Fruit fly (Drosophila melanogaster) whole organism, embryonic: ENCODE data around the gene yps.
A peak's percentile ranks its signal among the peaks of the same experiment; 100 is the strongest.

Experiments used
- CG1024 ChIP-seq: fragments of 200-800 bp; sonication (Bioruptor generic); IDR thresholded peaks from 2 replicates; pipeline ENCODE4 v1.3.6; 2022; ENCODE audit warnings: missing biosample characterization, missing genetic modification characterization
- CG10267 ChIP-seq: fragments of 200-800 bp; sonication (Bioruptor generic); optimal IDR thresholded peaks from 2 replicates; lab custom pipeline; 2018; ENCODE audit warnings: missing biosample characterization, mild to moderate bottlenecking, missing genetic modification characterization, moderate library complexity
- CG11398 ChIP-seq: fragments of 200-800 bp; sonication (Bioruptor generic); optimal IDR thresholded peaks from 2 replicates; lab custom pipeline; 2016; ENCODE audit warnings: missing biosample characterization, missing genetic modification characterization
- CG11504 ChIP-seq: fragments of 200-800 bp; sonication (Bioruptor generic); optimal IDR thresholded peaks from 3 replicates; lab custom pipeline; 2019; ENCODE audit warnings: missing biosample characterization, mild to moderate bottlenecking, missing genetic modification characterization, moderate library complexity
- CG12942 ChIP-seq: fragments of 200-800 bp; sonication (Bioruptor generic); optimal IDR thresholded peaks from 3 replicates; lab custom pipeline; 2016; ENCODE audit warnings: missing biosample characterization, missing genetic modification characterization
- CG13624 ChIP-seq: fragments of 200-800 bp; sonication (Bioruptor generic); optimal IDR thresholded peaks from 2 replicates; lab custom pipeline; 2016; ENCODE audit warnings: missing biosample characterization, missing genetic modification characterization
- CG14710 ChIP-seq: fragments of 200-800 bp; sonication (Bioruptor generic); optimal IDR thresholded peaks from 3 replicates; lab custom pipeline; 2019; ENCODE audit warnings: missing biosample characterization, mild to moderate bottlenecking, missing genetic modification characterization, moderate library complexity
- CG15269 ChIP-seq: fragments of 200-800 bp; sonication (Bioruptor generic); optimal IDR thresholded peaks from 2 replicates; lab custom pipeline; 2018; ENCODE audit warnings: missing biosample characterization, mild to moderate bottlenecking, missing genetic modification characterization, moderate library complexity
- CG1602 ChIP-seq: fragments of 200-800 bp; sonication (Bioruptor generic); optimal IDR thresholded peaks from 3 replicates; lab custom pipeline; 2016; ENCODE audit warnings: missing biosample characterization, missing genetic modification characterization
- CG17328 ChIP-seq: fragments of 200-800 bp; sonication (Bioruptor generic); IDR thresholded peaks from 2 replicates; pipeline ENCODE4 v1.3.6; 2022; ENCODE audit warnings: missing biosample characterization, missing genetic modification characterization
- CG17829 ChIP-seq: fragments of 200-800 bp; optimal IDR thresholded peaks from 2 replicates; lab custom pipeline; 2019; ENCODE audit warnings: missing biosample characterization, mild to moderate bottlenecking, missing genetic modification characterization, moderate library complexity
- CG2875 ChIP-seq: fragments of 200-800 bp; sonication (Bioruptor generic); optimal IDR thresholded peaks from 2 replicates; lab custom pipeline; 2017; ENCODE audit warnings: missing biosample characterization, mild to moderate bottlenecking, missing genetic modification characterization, missing genetic modification reagents
- CG31388 ChIP-seq: fragments of 200-800 bp; sonication (Bioruptor generic); optimal IDR thresholded peaks from 2 replicates; lab custom pipeline; 2016; ENCODE audit warnings: missing biosample characterization, missing genetic modification characterization
- CG34422 ChIP-seq: fragments of 200-800 bp; sonication (Bioruptor generic); IDR thresholded peaks from 3 replicates; pipeline ENCODE4 v1.3.6; 2022; ENCODE audit warnings: missing biosample characterization, missing genetic modification characterization
- CG6854 ChIP-seq: fragments of 200-800 bp; sonication (Bioruptor generic); optimal IDR thresholded peaks from 3 replicates; lab custom pipeline; 2017; ENCODE audit warnings: missing biosample characterization, mild to moderate bottlenecking, missing genetic modification characterization
- CG7271 ChIP-seq: fragments of 200-800 bp; sonication (Bioruptor generic); optimal IDR thresholded peaks from 2 replicates; lab custom pipeline; 2018; ENCODE audit warnings: missing biosample characterization, mild to moderate bottlenecking, missing genetic modification characterization, moderate library complexity
- Dbx ChIP-seq: fragments of 200-800 bp; sonication (Bioruptor generic); IDR thresholded peaks from 3 replicates; pipeline ENCODE4 v1.3.6; 2022; ENCODE audit warnings: missing biosample characterization, missing genetic modification characterization
- Drgx ChIP-seq: fragments of 200-800 bp; sonication (Bioruptor generic); IDR thresholded peaks from 2 replicates; pipeline ENCODE4 v1.3.6; 2022; ENCODE audit warnings: missing biosample characterization, missing genetic modification characterization
- E2f2 ChIP-seq: fragments of 200-800 bp; sonication (Bioruptor generic); IDR thresholded peaks from 2 replicates; pipeline ENCODE4 v1.3.6; 2022; ENCODE audit warnings: missing biosample characterization, missing genetic modification characterization
- Gug ChIP-seq: fragments of 200-800 bp; sonication (Bioruptor generic); IDR thresholded peaks from 4 replicates; pipeline ENCODE4 v1.3.6; 2022; ENCODE audit warnings: missing biosample characterization, missing genetic modification characterization
- HLH54F ChIP-seq: fragments of 200-800 bp; sonication (Bioruptor generic); optimal IDR thresholded peaks from 3 replicates; lab custom pipeline; 2016; ENCODE audit warnings: missing biosample characterization, missing genetic modification characterization
- Kr ChIP-seq: fragments of 200-800 bp; sonication (Bioruptor generic); optimal IDR thresholded peaks from 2 replicates; lab custom pipeline; 2017; ENCODE audit warnings: missing biosample characterization, mild to moderate bottlenecking, missing genetic modification characterization
- Mrtf ChIP-seq: fragments of 200-800 bp; sonication (Bioruptor generic); IDR thresholded peaks from 3 replicates; pipeline ENCODE4 v1.3.6; 2022; ENCODE audit warnings: missing biosample characterization, missing genetic modification characterization
- NK7.1 ChIP-seq: fragments of 200-800 bp; sonication (Bioruptor generic); optimal IDR thresholded peaks from 3 replicates; lab custom pipeline; 2016; ENCODE audit warnings: missing biosample characterization, missing genetic modification characterization
- Ptx1 ChIP-seq: fragments of 200-800 bp; sonication (Bioruptor generic); IDR thresholded peaks from 2 replicates; pipeline ENCODE4 v1.3.6; 2022; ENCODE audit warnings: missing biosample characterization, missing genetic modification characterization
- Sox102F ChIP-seq: fragments of 200-800 bp; sonication (Bioruptor generic); optimal IDR thresholded peaks from 2 replicates; lab custom pipeline; 2018; ENCODE audit warnings: missing biosample characterization, mild to moderate bottlenecking, missing genetic modification characterization, moderate library complexity
- Xbp1 ChIP-seq: fragments of 200-800 bp; sonication (Bioruptor generic); optimal IDR thresholded peaks from 3 replicates; lab custom pipeline; 2016; ENCODE audit warnings: missing biosample characterization, mild to moderate bottlenecking, missing genetic modification characterization
- Xrp1 ChIP-seq: fragments of 200-800 bp; sonication (Bioruptor generic); IDR thresholded peaks from 2 replicates; pipeline ENCODE4 v1.3.6; 2022; ENCODE audit warnings: missing biosample characterization, missing genetic modification characterization
- aop ChIP-seq: fragments of 200-800 bp; sonication (Bioruptor generic); IDR thresholded peaks from 2 replicates; pipeline ENCODE4 v1.3.6; 2022; ENCODE audit warnings: missing biosample characterization, missing genetic modification characterization
- ase ChIP-seq: fragments of 200-800 bp; sonication (Bioruptor generic); IDR thresholded peaks from 3 replicates; pipeline ENCODE4 v1.3.6; 2022; ENCODE audit warnings: missing biosample characterization, missing genetic modification characterization
- bsh ChIP-seq, 2 experiments: fragments of 200-800 bp; sonication (Bioruptor generic); optimal IDR thresholded peaks; 2 replicates each; lab custom pipeline; 2017 to 2018; ENCODE audit warnings: mild to moderate bottlenecking in 2 of 2, missing biosample characterization in 2 of 2, missing genetic modification characterization in 2 of 2, moderate library complexity in 1 of 2
- ci ChIP-seq: fragments of 200-800 bp; sonication (Bioruptor generic); IDR thresholded peaks from 3 replicates; pipeline ENCODE4 v1.3.6; 2022; ENCODE audit warnings: missing biosample characterization, missing genetic modification characterization
- crc ChIP-seq: fragments of 200-800 bp; sonication (Bioruptor generic); optimal IDR thresholded peaks from 2 replicates; lab custom pipeline; 2016; ENCODE audit warnings: missing biosample characterization, missing genetic modification characterization
- emc ChIP-seq: fragments of 200-800 bp; sonication (Bioruptor generic); optimal IDR thresholded peaks from 2 replicates; lab custom pipeline; 2016; ENCODE audit warnings: missing biosample characterization, missing genetic modification characterization
- ems ChIP-seq: fragments of 200-800 bp; sonication (Bioruptor generic); optimal IDR thresholded peaks from 3 replicates; lab custom pipeline; 2016; ENCODE audit warnings: missing biosample characterization, missing genetic modification characterization
- exex ChIP-seq: fragments of 200-800 bp; sonication (Bioruptor generic); optimal IDR thresholded peaks from 4 replicates; lab custom pipeline; 2018; ENCODE audit warnings: missing biosample characterization, mild to moderate bottlenecking, missing genetic modification characterization, moderate library complexity
- eyg ChIP-seq: fragments of 200-800 bp; sonication (Bioruptor generic); optimal IDR thresholded peaks from 3 replicates; lab custom pipeline; 2016; ENCODE audit warnings: missing biosample characterization, missing genetic modification characterization
- fu2 ChIP-seq: fragments of 200-800 bp; sonication (Bioruptor generic); optimal IDR thresholded peaks from 2 replicates; lab custom pipeline; 2016; ENCODE audit warnings: missing biosample characterization, missing genetic modification characterization
- gem ChIP-seq: fragments of 200-800 bp; sonication (Bioruptor generic); optimal IDR thresholded peaks from 2 replicates; lab custom pipeline; 2019; ENCODE audit warnings: missing biosample characterization, mild to moderate bottlenecking, missing genetic modification characterization, moderate library complexity
- lbe ChIP-seq: fragments of 200-800 bp; sonication (Bioruptor generic); optimal IDR thresholded peaks from 2 replicates; lab custom pipeline; 2016; ENCODE audit warnings: missing biosample characterization, mild to moderate bottlenecking, missing genetic modification characterization
- nmo ChIP-seq: fragments of 200-800 bp; sonication (Bioruptor generic); optimal IDR thresholded peaks from 2 replicates; lab custom pipeline; 2018; ENCODE audit warnings: missing biosample characterization, mild to moderate bottlenecking, missing genetic modification characterization, moderate library complexity
- nom ChIP-seq: fragments of 200-800 bp; sonication (Bioruptor generic); optimal IDR thresholded peaks from 2 replicates; lab custom pipeline; 2017; ENCODE audit warnings: missing biosample characterization, missing genetic modification characterization, mild to moderate bottlenecking, moderate library complexity, missing genetic modification reagents
- pan ChIP-seq, 4 experiments: fragments of >200 bp in 3 of 4; fragments of 200-800 bp in 1 of 4; sonication (Bioruptor generic) in 1 of 4; optimal IDR thresholded peaks in 3 of 4; IDR thresholded peaks in 1 of 4; 2 replicates each; pipeline versions ENCODE4 v1.3.6 to Lab custom; 2017 to 2022; ENCODE audit warnings: missing biosample characterization in 2 of 4, missing genetic modification characterization in 2 of 4, mixed read lengths in 1 of 4
- prd ChIP-seq, 3 experiments: fragments of >200 bp in 2 of 3; fragments of 200-800 bp in 1 of 3; sonication (Bioruptor generic) in 1 of 3; optimal IDR thresholded peaks in 2 of 3; IDR thresholded peaks in 1 of 3; 2 replicates in 2 of 3; 3 replicates in 1 of 3; pipeline versions ENCODE4 v1.3.6 to Lab custom; 2017 to 2022; ENCODE audit warnings: missing biosample characterization in 1 of 3, missing genetic modification characterization in 1 of 3
- row ChIP-seq: fragments of 200-800 bp; sonication (Bioruptor generic); IDR thresholded peaks from 3 replicates; pipeline ENCODE4 v1.3.6; 2022; ENCODE audit warnings: missing biosample characterization, missing genetic modification characterization
- sd ChIP-seq: fragments of 200-800 bp; sonication (Bioruptor generic); optimal IDR thresholded peaks from 3 replicates; lab custom pipeline; 2018; ENCODE audit warnings: missing biosample characterization, mild to moderate bottlenecking, missing genetic modification characterization, moderate library complexity
- sens ChIP-seq: fragments of 200-800 bp; sonication (Bioruptor generic); peaks from one replicate; lab custom pipeline; 2016; ENCODE audit warnings: missing biosample characterization, missing genetic modification characterization
- sens-2 ChIP-seq: fragments of 200-800 bp; sonication (Bioruptor generic); IDR thresholded peaks from 2 replicates; pipeline ENCODE4 v1.3.6; 2022; ENCODE audit warnings: missing biosample characterization, missing genetic modification characterization
- sob ChIP-seq: fragments of 200-800 bp; sonication (Bioruptor generic); IDR thresholded peaks from 2 replicates; pipeline ENCODE4 v1.3.6; 2022; ENCODE audit warnings: missing biosample characterization, missing genetic modification characterization
- stwl ChIP-seq: fragments of 200-800 bp; sonication (Bioruptor generic); optimal IDR thresholded peaks from 3 replicates; lab custom pipeline; 2018; ENCODE audit warnings: missing biosample characterization, mild to moderate bottlenecking, missing genetic modification characterization, moderate library complexity
- unpg ChIP-seq: fragments of 200-800 bp; sonication (Bioruptor generic); optimal IDR thresholded peaks from 3 replicates; lab custom pipeline; 2018; ENCODE audit warnings: missing biosample characterization, mild to moderate bottlenecking, missing genetic modification characterization, moderate library complexity
- vvl ChIP-seq: fragments of 200-800 bp; sonication (Bioruptor generic); IDR thresholded peaks from 2 replicates; pipeline ENCODE4 v1.3.6; 2022; ENCODE audit warnings: missing biosample characterization, missing genetic modification characterization

Gene yps

dm6 chr3L:12114188-12114587, 10.8 kb downstream of the yps start (continued):
- TF ChIP-seq E2f2 (GFP tag; lab: Robert Waterston, UW), result 0 out of 2 replicates have a peak, but pooled peaks have one; percentile 29
- no peak for TF ChIP-seq Mrtf (GFP tag; lab: Robert Waterston, UW)
- TF ChIP-seq CG17829 (tag; lab: Kevin White, UChicago), result peak; percentile 12
- TF ChIP-seq CG7271 (tag; lab: Kevin White, UChicago), result no peak
- peak in 1 of 2 experiments; percentile 37 for TF ChIP-seq bsh (GFP tag; optimal IDR thresholded peaks at IDR 0.05; lab: Kevin White, UChicago)
- TF ChIP-seq sens, result peak; percentile 73
- 0 out of 2 replicates have a peak, but pooled peaks have one; percentile 41 for TF ChIP-seq sens-2 (GFP tag; lab: Robert Waterston, UW)
- no peak for TF ChIP-seq CG6854
- TF ChIP-seq CG31388 (GFP tag; lab: Kevin White, UChicago), result no peak
- TF ChIP-seq CG10267, result peak; percentile 25
- no peak for TF ChIP-seq CG2875 (GFP tag; lab: Kevin White, UChicago)
- no peak for TF ChIP-seq HLH54F (GFP tag; lab: Kevin White, UChicago)
- peak; percentile 50 for TF ChIP-seq nom (GFP tag; lab: Kevin White, UChicago)
- TF ChIP-seq ci (GFP tag; lab: Robert Waterston, UW), result peak; percentile 66; the same call in 2 of the 3 replicates
- TF ChIP-seq exex (tag; lab: Kevin White, UChicago), result no peak
- no peak for TF ChIP-seq Kr (GFP tag; lab: Kevin White, UChicago)
- no peak for TF ChIP-seq CG34422 (GFP tag; lab: Robert Waterston, UW)
- TF ChIP-seq Ptx1, result 0 out of 2 replicates have a peak, but pooled peaks have one; percentile 25
- no peak for TF ChIP-seq CG13624 (GFP tag; lab: Kevin White, UChicago)
- TF ChIP-seq emc (GFP tag; lab: Kevin White, UChicago), result no peak
- no peak for TF ChIP-seq prd (optimal IDR thresholded peaks at IDR 0.05; lab: Kevin White, UChicago)
- TF ChIP-seq prd (GFP tag; IDR thresholded peaks at IDR 0.05; lab: Robert Waterston, UW), result peak; percentile 39; the same call in 2 of the 3 replicates
- no peak for TF ChIP-seq stwl (tag; lab: Kevin White, UChicago)
- TF ChIP-seq CG11504 (tag; lab: Kevin White, UChicago), result peak; percentile 32
- no peak for TF ChIP-seq pan (optimal IDR thresholded peaks at IDR 0.05; lab: Kevin White, UChicago)
- peak in 1 of 2 experiments; percentile 38 for TF ChIP-seq pan (GFP tag; optimal IDR thresholded peaks at IDR 0.05 in 1 of 2, IDR thresholded peaks at IDR 0.05 in 1 of 2)
- TF ChIP-seq sob (GFP tag; lab: Robert Waterston, UW), result no peak
- no peak for TF ChIP-seq CG12942
- peak; percentile 86 for TF ChIP-seq Drgx
- TF ChIP-seq CG11398 (GFP tag; lab: Kevin White, UChicago), result no peak
- peak; percentile 53; the same call in 1 of the 2 replicates for TF ChIP-seq CG17328 (GFP tag; lab: Robert Waterston, UW)
- TF ChIP-seq Xrp1 (GFP tag; lab: Robert Waterston, UW), result peak; percentile 44; the same call in 1 of the 2 replicates
- no peak for TF ChIP-seq eyg (GFP tag; lab: Kevin White, UChicago)
- TF ChIP-seq CG14710, result peak; percentile 9
- TF ChIP-seq Gug (GFP tag; lab: Robert Waterston, UW), result no peak
- TF ChIP-seq gem (tag; lab: Kevin White, UChicago), result peak; percentile 33
- no peak for TF ChIP-seq CG1024 (GFP tag; lab: Robert Waterston, UW)
- TF ChIP-seq Xbp1 (GFP tag; lab: Kevin White, UChicago), result peak; percentile 13
- TF ChIP-seq vvl, result peak; percentile 67
- no peak for TF ChIP-seq ems (GFP tag; lab: Kevin White, UChicago)

- no peak for TF ChIP-seq sd (tag; lab: Kevin White, UChicago)
- no peak for TF ChIP-seq fu2 (GFP tag; lab: Kevin White, UChicago)
- no peak for TF ChIP-seq nmo
- TF ChIP-seq aop, result no peak
- no peak for TF ChIP-seq crc
- no peak for TF ChIP-seq unpg (GFP tag; lab: Kevin White, UChicago)
- TF ChIP-seq NK7.1 (GFP tag; lab: Kevin White, UChicago), result no peak
- TF ChIP-seq ase (GFP tag; lab: Robert Waterston, UW), result no peak
- no peak for TF ChIP-seq CG15269
- no peak for TF ChIP-seq Dbx
- TF ChIP-seq CG1602 (GFP tag; lab: Kevin White, UChicago), result no peak
- TF ChIP-seq lbe (GFP tag; lab: Kevin White, UChicago), result no peak
- no peak for TF ChIP-seq Sox102F (GFP tag; lab: Kevin White, UChicago)
- no peak for TF ChIP-seq row (GFP tag; lab: Robert Waterston, UW)
Observed at dm6 chr3L:12113589-12113988, 11.4 kb downstream of the yps start.
